Fruit fly (Drosophila melanogaster): ENCODE data around the gene RnpS1.

Gene RnpS1

dm6 chr3R:9513052-9513420, 38.8 kb upstream of the RnpS1 start, which contains the start of the genes Ras85D and Rlb1 (continued):
- no peak for TF ChIP-seq CG4404 (GFP tag; IDR thresholded peaks at IDR 0.05)
- TF ChIP-seq CoRest (tag; optimal IDR thresholded peaks at IDR 0.05), result peak; percentile 79
- TF ChIP-seq wor (GFP tag; IDR thresholded peaks at IDR 0.05), result no peak
- TF ChIP-seq jigr1 (GFP tag; IDR thresholded peaks at IDR 0.05), result no peak
- peak; percentile 75 for TF ChIP-seq CG12155 (GFP tag; optimal IDR thresholded peaks at IDR 0.05)
- peak; percentile 45 for TF ChIP-seq CG7987 (GFP tag; optimal IDR thresholded peaks at IDR 0.05)
- TF ChIP-seq Dref (GFP tag; IDR thresholded peaks at IDR 0.05), result no peak
- no peak for TF ChIP-seq ro (GFP tag; IDR thresholded peaks at IDR 0.05)
- peak; percentile 80 for TF ChIP-seq phol (tag; optimal IDR thresholded peaks at IDR 0.05)
- peak; percentile 35 for TF ChIP-seq CG12104 (GFP tag; optimal IDR thresholded peaks at IDR 0.05)
- TF ChIP-seq CG7839 (tag; optimal IDR thresholded peaks at IDR 0.05), result no peak
- no peak for TF ChIP-seq nom (GFP tag; optimal IDR thresholded peaks at IDR 0.05)
- peak; percentile 72 for TF ChIP-seq CG1603 (tag; optimal IDR thresholded peaks at IDR 0.05)
- peak in 1 of 2 experiments; percentile 88 for TF ChIP-seq Hr51 (GFP tag; optimal IDR thresholded peaks at IDR 0.05)
- peak; percentile 47 for TF ChIP-seq CG18619 (GFP tag; optimal IDR thresholded peaks at IDR 0.05)
- TF ChIP-seq ind (GFP tag; optimal IDR thresholded peaks at IDR 0.05), result peak; percentile 83
- TF ChIP-seq CG10462 (GFP tag; optimal IDR thresholded peaks at IDR 0.05), result peak; percentile 47
- TF ChIP-seq Aef1 (GFP tag; IDR thresholded peaks at IDR 0.05), result no peak
- no peak for TF ChIP-seq Mrtf (GFP tag; IDR thresholded peaks at IDR 0.05)
- TF ChIP-seq vfl (GFP tag; optimal IDR thresholded peaks at IDR 0.05), result peak; percentile 63
- TF ChIP-seq CG6272 (GFP tag; IDR thresholded peaks at IDR 0.05), result peak; percentile 78
- peak; percentile 88 for TF ChIP-seq CG30403 (GFP tag; optimal IDR thresholded peaks at IDR 0.05)
- TF ChIP-seq abd-A (tag; optimal IDR thresholded peaks at IDR 0.05), result no peak
- TF ChIP-seq CG4730 (GFP tag; IDR thresholded peaks at IDR 0.05), result no peak
- no peak for TF ChIP-seq pros (GFP tag; optimal IDR thresholded peaks at IDR 0.05)
- peak; percentile 50 for TF ChIP-seq hkb (optimal IDR thresholded peaks at IDR 0.05)
- TF ChIP-seq hkb (GFP tag; IDR thresholded peaks at IDR 0.05), result no peak
- peak; percentile 67 for TF ChIP-seq maf-S (GFP tag; optimal IDR thresholded peaks at IDR 0.05)
- TF ChIP-seq CG4617 (GFP tag; optimal IDR thresholded peaks at IDR 0.05; ENCODE audit: borderline replicate concordance), result peak; percentile 96
- peak; percentile 69 for TF ChIP-seq mirr (GFP tag; optimal IDR thresholded peaks at IDR 0.05)
- no peak for TF ChIP-seq Deaf1 (tag; optimal IDR thresholded peaks at IDR 0.05)
- TF ChIP-seq Taf1 (GFP tag; IDR thresholded peaks at IDR 0.05), result no peak
- no peak for TF ChIP-seq Dbx (GFP tag; IDR thresholded peaks at IDR 0.05)
- TF ChIP-seq CG4707 (GFP tag; optimal IDR thresholded peaks at IDR 0.05), result no peak
- peak; percentile 76 for TF ChIP-seq her (GFP tag; optimal IDR thresholded peaks at IDR 0.05)
- TF ChIP-seq CG11723 (GFP tag; optimal IDR thresholded peaks at IDR 0.05), result no peak
- TF ChIP-seq az2 (GFP tag; optimal IDR thresholded peaks at IDR 0.05), result peak; percentile 63
- peak; percentile 42 for TF ChIP-seq CG13123 (GFP tag; optimal IDR thresholded peaks at IDR 0.05)
- peak; percentile 42 for TF ChIP-seq CG5245 (GFP tag; optimal IDR thresholded peaks at IDR 0.05)
- peak; percentile 99 for TF ChIP-seq CG15073 (GFP tag; optimal IDR thresholded peaks at IDR 0.05)
- TF ChIP-seq CG12299 (tag; optimal IDR thresholded peaks at IDR 0.05), result peak; percentile 14
- peak; percentile 68 for TF ChIP-seq CG1602 (GFP tag; optimal IDR thresholded peaks at IDR 0.05)
- TF ChIP-seq CG34422 (GFP tag; IDR thresholded peaks at IDR 0.05), result no peak
- no peak for TF ChIP-seq Ptx1 (GFP tag; IDR thresholded peaks at IDR 0.05)
- peak; percentile 56 for TF ChIP-seq PHDP (tag; optimal IDR thresholded peaks at IDR 0.05)
- no peak for TF ChIP-seq Optix (GFP tag; IDR thresholded peaks at IDR 0.05)
- peak; percentile 69 for TF ChIP-seq CG18476 (GFP tag; optimal IDR thresholded peaks at IDR 0.05)
- TF ChIP-seq CG12219 (GFP tag; optimal IDR thresholded peaks at IDR 0.05), result peak; percentile 27
- TF ChIP-seq NK7.1 (GFP tag; optimal IDR thresholded peaks at IDR 0.05), result peak; percentile 71
- peak; percentile 78 for TF ChIP-seq Chrac-16 (GFP tag; optimal IDR thresholded peaks at IDR 0.05)
- TF ChIP-seq ham (GFP tag; IDR thresholded peaks at IDR 0.05), result no peak
- no peak for TF ChIP-seq br (optimal IDR thresholded peaks at IDR 0.05)
- no peak for TF ChIP-seq row (GFP tag; IDR thresholded peaks at IDR 0.05)
